Fruit fly (Drosophila melanogaster) whole organism, embryonic: Measurements from ENCODE around the gene Cpr76Bc.

ENCODE experiments used
- ATbp ChIP-seq: fragments of 200-800 bp; sonication (Bioruptor generic); optimal IDR thresholded peaks from 2 replicates; lab custom pipeline; 2017; ENCODE audit warnings: missing biosample characterization, mild to moderate bottlenecking, missing genetic modification characterization, missing genetic modification reagents
- Abd-B ChIP-seq: fragments of 200-800 bp; sonication (Bioruptor generic); optimal IDR thresholded peaks from 2 replicates; lab custom pipeline; 2018; ENCODE audit warnings: missing biosample characterization, mild to moderate bottlenecking, missing genetic modification characterization, moderate library complexity
- B-H1 ChIP-seq: fragments of 200-800 bp; sonication (Bioruptor generic); IDR thresholded peaks from 3 replicates; pipeline ENCODE4 v1.3.6; 2022; ENCODE audit warnings: missing biosample characterization, missing genetic modification characterization
- CG10543 ChIP-seq: fragments of 200-800 bp; sonication (Bioruptor generic); optimal IDR thresholded peaks from 3 replicates; lab custom pipeline; 2017; ENCODE audit warnings: missing biosample characterization, mild to moderate bottlenecking, missing genetic modification characterization, moderate library complexity
- CG11085 ChIP-seq: fragments of 200-800 bp; sonication (Bioruptor generic); IDR thresholded peaks from 2 replicates; pipeline ENCODE4 v1.3.6; 2022; ENCODE audit warnings: missing biosample characterization, missing genetic modification characterization
- CG13624 ChIP-seq: fragments of 200-800 bp; sonication (Bioruptor generic); optimal IDR thresholded peaks from 2 replicates; lab custom pipeline; 2016; ENCODE audit warnings: missing biosample characterization, missing genetic modification characterization
- CG13894 ChIP-seq: fragments of 200-800 bp; sonication (Bioruptor generic); optimal IDR thresholded peaks from 3 replicates; lab custom pipeline; 2018; ENCODE audit warnings: missing biosample characterization, mild to moderate bottlenecking, missing genetic modification characterization, moderate library complexity
- CG14667 ChIP-seq: fragments of 200-800 bp; sonication (Bioruptor generic); IDR thresholded peaks from 2 replicates; pipeline ENCODE4 v1.3.6; 2022; ENCODE audit warnings: missing biosample characterization, missing genetic modification characterization
- CG14860 ChIP-seq: fragments of 200-800 bp; sonication (Bioruptor generic); IDR thresholded peaks from 3 replicates; pipeline ENCODE4 v1.3.6; 2022; ENCODE audit warnings: missing biosample characterization, missing genetic modification characterization; ENCODE audit not compliant: partially characterized antibody
- CG15514 ChIP-seq: fragments of 200-800 bp; sonication (Bioruptor generic); optimal IDR thresholded peaks from 3 replicates; lab custom pipeline; 2017; ENCODE audit warnings: missing biosample characterization, missing genetic modification characterization, mild to moderate bottlenecking, moderate library complexity, missing genetic modification reagents
- CG16779 ChIP-seq: fragments of 200-800 bp; sonication (Bioruptor generic); IDR thresholded peaks from 2 replicates; pipeline ENCODE4 v1.3.6; 2022; ENCODE audit warnings: missing biosample characterization, missing genetic modification characterization
- CG2120 ChIP-seq: fragments of 200-800 bp; sonication (Bioruptor generic); optimal IDR thresholded peaks from 3 replicates; lab custom pipeline; 2016; ENCODE audit warnings: missing biosample characterization, missing genetic modification characterization
- CG34224 ChIP-seq: fragments of 200-800 bp; sonication (Bioruptor generic); IDR thresholded peaks from 3 replicates; pipeline ENCODE4 v1.3.6; 2022; ENCODE audit warnings: missing biosample characterization, missing genetic modification characterization; ENCODE audit not compliant: partially characterized antibody
- CG6854 ChIP-seq: fragments of 200-800 bp; sonication (Bioruptor generic); optimal IDR thresholded peaks from 3 replicates; lab custom pipeline; 2017; ENCODE audit warnings: missing biosample characterization, mild to moderate bottlenecking, missing genetic modification characterization
- CG8359 ChIP-seq: fragments of 200-800 bp; sonication (Bioruptor generic); optimal IDR thresholded peaks from 2 replicates; lab custom pipeline; 2017; ENCODE audit warnings: missing biosample characterization, mild to moderate bottlenecking, missing genetic modification characterization, borderline replicate concordance
- CG9437 ChIP-seq: fragments of 200-800 bp; sonication (Bioruptor generic); optimal IDR thresholded peaks from 2 replicates; lab custom pipeline; 2018; ENCODE audit warnings: missing biosample characterization, mild to moderate bottlenecking, missing genetic modification characterization
- CTCF ChIP-seq: fragments of 200-800 bp; sonication (Bioruptor generic); optimal IDR thresholded peaks from 2 replicates; lab custom pipeline; 2017; ENCODE audit warnings: missing biosample characterization, mild to moderate bottlenecking, missing genetic modification characterization, moderate library complexity
- Dbx ChIP-seq: fragments of 200-800 bp; sonication (Bioruptor generic); IDR thresholded peaks from 3 replicates; pipeline ENCODE4 v1.3.6; 2022; ENCODE audit warnings: missing biosample characterization, missing genetic modification characterization
- Dip3 ChIP-seq: fragments of 200-800 bp; sonication (Bioruptor generic); optimal IDR thresholded peaks from 3 replicates; lab custom pipeline; 2016; ENCODE audit warnings: missing biosample characterization, missing genetic modification characterization
- GATAe ChIP-seq: fragments of 200-800 bp; sonication (Bioruptor generic); conservative IDR thresholded peaks from 2 replicates; pipeline ENCODE4 v1.3.6; 2022; ENCODE audit warnings: missing biosample characterization, missing genetic modification characterization
- Med ChIP-seq: fragments of 200-800 bp; sonication (Bioruptor generic); peaks from one replicate; lab custom pipeline; 2016; ENCODE audit warnings: missing biosample characterization, missing genetic modification characterization, mild to moderate bottlenecking, inconsistent platforms, moderate library complexity
- Meics ChIP-seq: fragments of 200-800 bp; sonication (Bioruptor generic); optimal IDR thresholded peaks from 2 replicates; lab custom pipeline; 2017; ENCODE audit warnings: missing biosample characterization, mild to moderate bottlenecking, missing genetic modification characterization
- NFAT ChIP-seq: fragments of 200-800 bp; sonication (Bioruptor generic); IDR thresholded peaks from 2 replicates; pipeline ENCODE4 v1.3.6; 2022; ENCODE audit warnings: missing biosample characterization, missing genetic modification characterization
- PHDP ChIP-seq: fragments of 200-800 bp; sonication (Bioruptor generic); optimal IDR thresholded peaks from 3 replicates; lab custom pipeline; 2018; ENCODE audit warnings: missing biosample characterization, mild to moderate bottlenecking, missing genetic modification characterization, moderate library complexity
- Rfx ChIP-seq: fragments of 200-800 bp; sonication (Bioruptor generic); IDR thresholded peaks from 2 replicates; pipeline ENCODE4 v1.3.6; 2022; ENCODE audit warnings: missing biosample characterization, missing genetic modification characterization
- ato ChIP-seq: fragments of 200-800 bp; sonication (Bioruptor generic); IDR thresholded peaks from 2 replicates; pipeline ENCODE4 v1.3.6; 2022; ENCODE audit warnings: missing biosample characterization, missing genetic modification characterization; ENCODE audit not compliant: partially characterized antibody
- chinmo ChIP-seq: fragments of 200-800 bp; sonication (Bioruptor generic); IDR thresholded peaks from 4 replicates; pipeline ENCODE4 v1.3.6; 2022; ENCODE audit warnings: missing biosample characterization, missing genetic modification characterization; ENCODE audit not compliant: partially characterized antibody
- esg ChIP-seq: fragments of 200-800 bp; sonication (Bioruptor generic); conservative IDR thresholded peaks from 2 replicates; pipeline ENCODE4 v1.3.6; 2022; ENCODE audit warnings: missing biosample characterization, missing genetic modification characterization
- gro ChIP-seq: fragments of 200-800 bp; sonication (Bioruptor generic); optimal IDR thresholded peaks from 2 replicates; lab custom pipeline; 2016; ENCODE audit warnings: missing biosample characterization, missing genetic modification characterization
- ken ChIP-seq: fragments of 200-800 bp; sonication (Bioruptor generic); IDR thresholded peaks from 3 replicates; pipeline ENCODE4 v1.3.6; 2022; ENCODE audit warnings: missing biosample characterization, missing genetic modification characterization
- lmd ChIP-seq: fragments of 200-800 bp; sonication (Bioruptor generic); IDR thresholded peaks from 2 replicates; pipeline ENCODE4 v1.3.6; 2022; ENCODE audit warnings: missing biosample characterization, missing genetic modification characterization
- lov ChIP-seq, 2 experiments: fragments of 200-800 bp in 1 of 2; fragments of >200 bp in 1 of 2; sonication (Bioruptor generic) in 1 of 2; IDR thresholded peaks in 1 of 2; optimal IDR thresholded peaks in 1 of 2; 2 replicates in 1 of 2; 3 replicates in 1 of 2; pipeline versions ENCODE4 v1.3.6 to Lab custom; 2017 to 2022; ENCODE audit warnings: missing biosample characterization in 1 of 2, missing genetic modification characterization in 1 of 2
- mirr ChIP-seq: fragments of 200-800 bp; sonication (Bioruptor generic); optimal IDR thresholded peaks from 3 replicates; lab custom pipeline; 2018; ENCODE audit warnings: missing biosample characterization, mild to moderate bottlenecking, missing genetic modification characterization
- oc ChIP-seq: fragments of 200-800 bp; sonication (Bioruptor generic); optimal IDR thresholded peaks from 2 replicates; lab custom pipeline; 2018; ENCODE audit warnings: missing biosample characterization, mild to moderate bottlenecking, missing genetic modification characterization, moderate library complexity
- pum ChIP-seq: fragments of 200-800 bp; sonication (Bioruptor generic); optimal IDR thresholded peaks from 2 replicates; lab custom pipeline; 2016; ENCODE audit warnings: missing biosample characterization, missing genetic modification characterization
- sd ChIP-seq: fragments of 200-800 bp; sonication (Bioruptor generic); optimal IDR thresholded peaks from 3 replicates; lab custom pipeline; 2018; ENCODE audit warnings: missing biosample characterization, mild to moderate bottlenecking, missing genetic modification characterization, moderate library complexity
- sens ChIP-seq: fragments of 200-800 bp; sonication (Bioruptor generic); peaks from one replicate; lab custom pipeline; 2016; ENCODE audit warnings: missing biosample characterization, missing genetic modification characterization
- sug ChIP-seq: fragments of 200-800 bp; optimal IDR thresholded peaks from 2 replicates; lab custom pipeline; 2019; ENCODE audit warnings: missing biosample characterization, mild to moderate bottlenecking, missing genetic modification characterization, moderate library complexity
- yki ChIP-seq: fragments of >200 bp; optimal IDR thresholded peaks from 3 replicates; lab custom pipeline; 2018

Gene Cpr76Bc

DNA sequence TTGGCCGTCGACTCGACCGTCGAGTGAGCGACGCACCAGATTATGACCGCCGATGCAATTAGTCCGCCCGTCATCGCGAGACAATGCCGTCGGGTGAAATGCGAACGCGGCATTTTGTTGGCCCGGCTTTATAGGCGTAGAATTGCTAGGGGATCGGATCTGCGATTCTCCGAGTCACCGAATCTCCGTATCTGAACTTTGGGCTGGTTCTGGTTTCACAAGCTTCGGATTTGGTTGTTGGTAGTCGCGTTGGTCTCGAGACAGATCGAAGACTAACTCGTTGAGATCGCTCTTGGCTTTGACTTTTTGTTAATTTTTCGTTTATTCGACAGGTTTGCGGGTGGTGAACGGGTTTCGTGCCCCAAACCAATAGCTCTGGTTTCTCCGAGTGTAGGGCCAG, 24.1 kb upstream of the Cpr76Bc start (continued):
- no peak for TF ChIP-seq B-H1 (GFP tag; lab: Robert Waterston, UW)
- no peak for TF ChIP-seq mirr (GFP tag; lab: Kevin White, UChicago)
- TF ChIP-seq CTCF = no peak
- no peak for TF ChIP-seq Abd-B (GFP tag; lab: Kevin White, UChicago)
- no peak for TF ChIP-seq CG16779 (GFP tag; lab: Robert Waterston, UW)
- no peak for TF ChIP-seq CG6854 (GFP tag; lab: Kevin White, UChicago)
- TF ChIP-seq yki (lab: Kevin White, UChicago) = no peak
- TF ChIP-seq CG13624 (GFP tag; lab: Kevin White, UChicago) = no peak
- no peak for TF ChIP-seq lov (optimal IDR thresholded peaks at IDR 0.05; lab: Kevin White, UChicago)
- no peak for TF ChIP-seq lov (GFP tag; IDR thresholded peaks at IDR 0.05; lab: Robert Waterston, UW)
- TF ChIP-seq sug (tag; lab: Kevin White, UChicago) = no peak
- peak; percentile 33; the same call in 1 of the 2 replicates for TF ChIP-seq Rfx (GFP tag; lab: Robert Waterston, UW)
- TF ChIP-seq Dbx = 0 out of 3 replicates have a peak, but pooled peaks have one; percentile 16
- TF ChIP-seq CG13894 (tag; lab: Kevin White, UChicago) = peak; percentile 54
- TF ChIP-seq pum (GFP tag; lab: Kevin White, UChicago) = no peak
- no peak for TF ChIP-seq gro
- peak; percentile 4; the same call in 1 of the 2 replicates for TF ChIP-seq lmd (GFP tag; lab: Robert Waterston, UW)
- TF ChIP-seq Meics (GFP tag; lab: Kevin White, UChicago) = no peak
- TF ChIP-seq CG2120 (GFP tag; lab: Kevin White, UChicago) = peak; percentile 3
- no peak for TF ChIP-seq CG34224 (GFP tag; lab: Robert Waterston, UW)
- no peak for TF ChIP-seq esg
- no peak for TF ChIP-seq ato (GFP tag; lab: Robert Waterston, UW)
- peak; percentile 3 for TF ChIP-seq CG10543 (GFP tag; lab: Kevin White, UChicago)

dm6 chr3L:19497135-19497534, 23.6 kb upstream of the Cpr76Bc start:
- TF ChIP-seq CG14860 (GFP tag; lab: Robert Waterston, UW) (no peak), CG14667 (no peak), ATbp (GFP tag; lab: Kevin White, UChicago) (no peak), sd (peak; percentile 51), CG8359 (GFP tag; lab: Kevin White, UChicago) (peak; percentile 96), chinmo (0 out of 4 replicates have a peak, but pooled peaks have one; percentile 49)

dm6 chr3L:19497623-19498022, 23.1 kb upstream of the Cpr76Bc start, which contains the start of gene CG9449:
TSS of gene CG9449 (minus strand) at chr3L:19497723.
- TF ChIP-seq PHDP = peak; percentile 29
- TF ChIP-seq ken = no peak
- TF ChIP-seq CG15514 (GFP tag; lab: Kevin White, UChicago) = no peak
- TF ChIP-seq Med (GFP tag; lab: Kevin White, UChicago) = peak; percentile 30
- no peak for TF ChIP-seq GATAe (GFP tag; lab: Robert Waterston, UW)
- TF ChIP-seq sens (GFP tag; lab: Kevin White, UChicago) = peak; percentile 34
- TF ChIP-seq NFAT (GFP tag; lab: Robert Waterston, UW) = no peak
- no peak for TF ChIP-seq oc (tag; lab: Kevin White, UChicago)
- TF ChIP-seq CG9437 (GFP tag; lab: Kevin White, UChicago) = peak; percentile 12
- no peak for TF ChIP-seq Dip3
- TF ChIP-seq CG11085 (GFP tag; lab: Robert Waterston, UW) = no peak
